Fruit fly (Drosophila melanogaster): ENCODE data around the gene CG14186.

CG14186 gene

DNA sequence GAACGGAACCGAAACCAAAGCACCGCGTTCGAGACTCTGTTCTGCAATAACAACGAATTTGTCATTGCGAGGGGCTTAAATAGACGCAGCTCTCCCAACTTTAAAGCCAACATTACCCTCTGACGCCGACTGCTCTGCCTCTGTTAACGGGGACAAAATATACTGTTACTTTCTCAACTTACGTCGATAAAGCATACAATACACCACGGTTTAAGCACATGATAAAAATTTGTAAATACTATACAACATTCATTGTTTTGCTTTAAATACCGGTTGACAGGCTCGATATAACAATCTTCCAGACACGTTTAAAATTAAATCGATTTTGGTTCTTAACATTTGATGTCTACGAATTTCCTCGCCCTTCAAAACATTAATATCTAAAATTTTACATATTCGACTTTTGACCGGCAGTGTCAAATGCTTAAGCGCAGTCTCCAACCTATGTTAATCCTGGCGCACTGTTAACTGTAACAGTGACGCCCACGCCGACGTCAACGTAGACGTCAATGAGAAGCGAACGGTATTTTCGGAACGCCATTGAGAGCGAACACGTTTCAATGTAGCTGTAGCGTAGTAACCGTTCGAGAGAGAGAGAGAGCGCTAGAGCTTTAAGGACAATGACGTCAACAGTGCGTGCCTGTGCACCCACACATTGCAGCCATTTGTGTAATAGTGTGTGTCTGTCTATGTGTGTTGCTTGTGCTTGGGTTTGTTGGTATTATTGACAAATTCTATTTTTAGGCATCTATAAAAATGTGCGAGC, at the start of gene CG14186:
Gene CG14186, minus strand, starts transcription at position 51 of the 766 bp plus-strand sequence.
- peak; percentile 11 for TF ChIP-seq gfzf (GFP tag; optimal IDR thresholded peaks at IDR 0.05)
- peak; percentile 62 for TF ChIP-seq Med (GFP tag)
- TF ChIP-seq Dip2 (GFP tag; IDR thresholded peaks at IDR 0.05): peak; percentile 21; the same call in 1 of the 2 replicates
- TF ChIP-seq Atf3 (GFP tag; optimal IDR thresholded peaks at IDR 0.05): no peak
- TF ChIP-seq knrl (GFP tag; IDR thresholded peaks at IDR 0.05; ENCODE audit: partially characterized antibody): peak; percentile 60
- TF ChIP-seq CTCF (GFP tag; optimal IDR thresholded peaks at IDR 0.05): peak; percentile 85
- TF ChIP-seq CoRest (tag; optimal IDR thresholded peaks at IDR 0.05): peak; percentile 17
- no peak for TF ChIP-seq bowl (GFP tag; IDR thresholded peaks at IDR 0.05)
- peak; percentile 89 for TF ChIP-seq Adf1 (GFP tag; IDR thresholded peaks at IDR 0.05)
- TF ChIP-seq nerfin-1 (tag; optimal IDR thresholded peaks at IDR 0.05): peak; percentile 70
- no peak for TF ChIP-seq YL-1 (GFP tag; optimal IDR thresholded peaks at IDR 0.05)
- TF ChIP-seq prd (optimal IDR thresholded peaks at IDR 0.05): peak in 1 of 2 experiments; percentile 61
- TF ChIP-seq prd (GFP tag; IDR thresholded peaks at IDR 0.05): no peak
- peak; percentile 64 for TF ChIP-seq pita (GFP tag; optimal IDR thresholded peaks at IDR 0.05)
- TF ChIP-seq chinmo (GFP tag; IDR thresholded peaks at IDR 0.05; ENCODE audit: partially characterized antibody): 0 out of 4 replicates have a peak, but pooled peaks have one; percentile 69
- no peak for TF ChIP-seq Abd-B (GFP tag; optimal IDR thresholded peaks at IDR 0.05)
- TF ChIP-seq BEAF-32 (GFP tag; optimal IDR thresholded peaks at IDR 0.05): peak; percentile 3
- peak; percentile 78 for TF ChIP-seq cg (GFP tag; optimal IDR thresholded peaks at IDR 0.05)
- peak; percentile 26 to 48 for TF ChIP-seq Trl (optimal IDR thresholded peaks at IDR 0.05)
- no peak for TF ChIP-seq Trl (GFP tag; optimal IDR thresholded peaks at IDR 0.05)
- TF ChIP-seq CG34422 (GFP tag; IDR thresholded peaks at IDR 0.05): no peak
- TF ChIP-seq hkb (optimal IDR thresholded peaks at IDR 0.05): peak; percentile 23
- TF ChIP-seq hkb (GFP tag; IDR thresholded peaks at IDR 0.05): no peak
- peak; percentile 24 for TF ChIP-seq CG9437 (GFP tag; optimal IDR thresholded peaks at IDR 0.05)
- TF ChIP-seq stwl (tag; optimal IDR thresholded peaks at IDR 0.05): peak; percentile 14
- peak; percentile 54; the same call in 2 of the 3 replicates for TF ChIP-seq sr (GFP tag; IDR thresholded peaks at IDR 0.05)
- TF ChIP-seq Lhr (GFP tag; optimal IDR thresholded peaks at IDR 0.05): peak; percentile 60
- TF ChIP-seq pzg (GFP tag; optimal IDR thresholded peaks at IDR 0.05): peak; percentile 26
- peak; percentile 44; the same call in 1 of the 2 replicates for TF ChIP-seq amos (GFP tag; IDR thresholded peaks at IDR 0.05; ENCODE audit: partially characterized antibody)

DNA sequence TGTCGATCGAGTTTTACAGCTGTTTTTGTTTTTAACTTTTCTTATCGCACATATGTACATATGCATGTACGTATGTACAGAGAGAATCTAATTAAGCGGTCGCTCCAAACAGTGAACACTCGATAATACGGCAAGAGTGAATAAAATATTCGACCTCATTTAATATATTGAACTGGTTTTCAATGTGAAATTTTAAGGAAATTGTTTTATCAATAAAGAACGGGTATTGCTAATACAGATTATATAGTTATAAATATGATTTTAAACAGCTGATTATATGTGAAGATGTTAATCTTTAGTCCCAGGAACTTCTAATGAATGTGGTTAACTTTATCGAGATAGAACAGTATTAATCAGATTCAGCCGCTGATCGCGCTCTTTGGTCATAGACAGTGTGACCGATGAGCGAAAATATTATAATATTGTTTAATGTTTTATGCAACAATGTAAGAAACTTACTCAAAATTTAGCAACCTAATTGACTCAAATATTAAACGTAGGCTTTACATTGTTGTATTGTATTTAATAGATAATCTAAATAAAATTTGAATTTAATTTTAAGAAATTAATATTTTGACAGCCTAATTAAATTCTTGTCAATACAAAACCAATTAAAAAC, 37.1 kb upstream of the CG14186 start, which contains the start of gene CG7328:
Gene CG7328, minus strand, starts transcription at position 19 of the 619 bp plus-strand sequence.
- TF ChIP-seq ham (GFP tag; IDR thresholded peaks at IDR 0.05) (no peak), maf-S (GFP tag; optimal IDR thresholded peaks at IDR 0.05) (peak; percentile 18), insv (GFP tag; optimal IDR thresholded peaks at IDR 0.05) (peak in 1 of 2 experiments; percentile 5), CG17912 (GFP tag; optimal IDR thresholded peaks at IDR 0.05) (peak; percentile 53), Neu2 (GFP tag; optimal IDR thresholded peaks at IDR 0.05; ENCODE audit: borderline replicate concordance) (no peak), Ada2b (GFP tag; IDR thresholded peaks at IDR 0.05) (no peak), bab2 (GFP tag; optimal IDR thresholded peaks at IDR 0.05) (peak; percentile 41), YL-1 (GFP tag; optimal IDR thresholded peaks at IDR 0.05) (no peak), sug (tag; optimal IDR thresholded peaks at IDR 0.05) (no peak), Fer1 (GFP tag; optimal IDR thresholded peaks at IDR 0.05) (no peak), peb (GFP tag; IDR thresholded peaks at IDR 0.05) (no peak), Pdp1 (GFP tag; optimal IDR thresholded peaks at IDR 0.05) (peak in 1 of 2 experiments; percentile 28), prd (optimal IDR thresholded peaks at IDR 0.05) (no peak), prd (GFP tag; IDR thresholded peaks at IDR 0.05) (no peak; the same call in 2 of the 3 replicates), CG34376 (GFP tag; optimal IDR thresholded peaks at IDR 0.05) (peak; percentile 22), E2f1 (GFP tag; IDR thresholded peaks at IDR 0.05) (peak; percentile 27; the same call in 1 of the 2 replicates), ash1 (GFP tag; optimal IDR thresholded peaks at IDR 0.05) (no peak), inv (GFP tag; IDR thresholded peaks at IDR 0.05; ENCODE audit: partially characterized antibody) (no peak), Trl (optimal IDR thresholded peaks at IDR 0.05) (no peak), Trl (GFP tag; optimal IDR thresholded peaks at IDR 0.05) (peak; percentile 31), CG12659 (GFP tag; optimal IDR thresholded peaks at IDR 0.05) (no peak), Aef1 (GFP tag; IDR thresholded peaks at IDR 0.05) (no peak; the same call in 2 of the 3 replicates), Lpt (GFP tag; optimal IDR thresholded peaks at IDR 0.05) (no peak), CG8944 (GFP tag; optimal IDR thresholded peaks at IDR 0.05) (peak; percentile 16), B-H1 (GFP tag; IDR thresholded peaks at IDR 0.05) (no peak)
